Fruit fly (Drosophila melanogaster): Measurements from ENCODE around the gene Faf2.

The Faf2 gene

dm6 chr2L:18732760-18733530, 24.5 kb upstream of the Faf2 start (continued):
- TF ChIP-seq Hr39 (GFP tag; optimal IDR thresholded peaks at IDR 0.05) (no peak), CG3032 (tag; optimal IDR thresholded peaks at IDR 0.05) (no peak), acj6 (GFP tag; optimal IDR thresholded peaks at IDR 0.05) (no peak), CG11762 (GFP tag; optimal IDR thresholded peaks at IDR 0.05; ENCODE audit: insufficient read depth) (no peak), CG31627 (GFP tag; optimal IDR thresholded peaks at IDR 0.05) (no peak), Hr4 (GFP tag; optimal IDR thresholded peaks at IDR 0.05) (no peak), svp (GFP tag) (peak; percentile 77), esn (GFP tag; optimal IDR thresholded peaks at IDR 0.05) (peak; percentile 12), CG3919 (GFP tag; optimal IDR thresholded peaks at IDR 0.05) (peak; percentile 42)

DNA sequence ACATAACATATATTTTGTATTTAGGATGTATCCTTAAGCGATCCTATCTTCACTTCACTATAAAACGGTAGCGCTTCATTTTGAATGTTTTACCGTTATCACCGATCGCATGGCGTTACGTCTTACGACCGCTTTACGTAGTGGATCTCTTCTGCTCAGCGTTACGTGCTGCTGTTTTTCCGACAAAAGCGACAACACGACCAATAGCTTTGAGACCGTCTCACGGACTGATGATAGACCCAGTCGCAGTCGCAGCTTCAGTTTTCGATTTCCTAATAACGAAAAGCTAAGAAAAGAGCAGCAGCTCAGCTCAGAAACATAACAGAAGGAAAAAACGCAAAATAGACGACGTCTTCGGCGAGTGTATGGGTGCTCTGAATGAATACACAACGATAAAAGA, 23.8 kb upstream of the Faf2 start, which contains the start of gene CG10348:
Gene CG10348 (minus strand): TSS at position 234 of the 400 bp plus-strand sequence.
- TF ChIP-seq CG8119 (GFP tag; IDR thresholded peaks at IDR 0.05) (no peak), CG6163 (GFP tag; IDR thresholded peaks at IDR 0.05) (no peak; the same call in 2 of the 3 replicates), CG8319 (GFP tag; optimal IDR thresholded peaks at IDR 0.05) (no peak), Ets96B (tag; optimal IDR thresholded peaks at IDR 0.05) (no peak), Eip93F (GFP tag; optimal IDR thresholded peaks at IDR 0.05) (no peak), CG31627 (GFP tag; optimal IDR thresholded peaks at IDR 0.05) (no peak), CG11762 (GFP tag; optimal IDR thresholded peaks at IDR 0.05; ENCODE audit: insufficient read depth) (no peak), CG6792 (GFP tag; optimal IDR thresholded peaks at IDR 0.05) (no peak), CG16779 (tag; optimal IDR thresholded peaks at IDR 0.05) (no peak), CG15336 (GFP tag; IDR thresholded peaks at IDR 0.05) (no peak), Ets21C (GFP tag; optimal IDR thresholded peaks at IDR 0.05) (no peak), CG11902 (GFP tag; optimal IDR thresholded peaks at IDR 0.05) (no peak), achi (GFP tag; optimal IDR thresholded peaks at IDR 0.05) (no peak), Hr38 (GFP tag; optimal IDR thresholded peaks at IDR 0.05) (no peak), Hr39 (GFP tag; optimal IDR thresholded peaks at IDR 0.05) (no peak), Eip75B (GFP tag; optimal IDR thresholded peaks at IDR 0.05) (no peak), Sox102F (GFP tag; optimal IDR thresholded peaks at IDR 0.05) (no peak), net (GFP tag; optimal IDR thresholded peaks at IDR 0.05) (no peak), Sox15 (GFP tag; optimal IDR thresholded peaks at IDR 0.05) (no peak)

- TF ChIP-seq CG8319 (GFP tag; optimal IDR thresholded peaks at IDR 0.05) = no peak
- TF ChIP-seq Hr4 (GFP tag; optimal IDR thresholded peaks at IDR 0.05) = peak; percentile 25
These were observed 19.5 kb upstream of the Faf2 start for dm6 chr2L:18727986-18728385.

DNA sequence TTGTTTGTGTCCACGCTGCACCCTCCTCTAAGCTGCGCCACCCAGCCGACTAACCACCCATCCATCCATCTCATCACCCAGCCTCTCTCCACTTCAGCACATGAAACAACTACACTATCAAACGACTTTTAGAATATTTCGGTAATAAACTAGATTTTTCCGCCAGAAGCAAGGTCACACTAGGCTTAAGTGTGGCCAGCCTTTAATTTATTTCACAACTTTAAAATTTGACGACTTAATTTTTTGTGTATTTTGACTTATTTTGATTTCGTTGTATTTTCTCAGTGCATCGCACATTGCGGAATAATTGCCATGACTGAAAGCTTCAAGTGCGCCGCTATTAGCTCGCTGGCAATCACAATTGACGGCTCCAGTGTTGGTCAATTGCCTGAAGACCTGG, 16.4 kb upstream of the Faf2 start:
- TF ChIP-seq CG15336 (GFP tag; IDR thresholded peaks at IDR 0.05) (peak; percentile 74), CG6163 (GFP tag; IDR thresholded peaks at IDR 0.05) (peak; percentile 76), CG3919 (GFP tag; optimal IDR thresholded peaks at IDR 0.05) (peak; percentile 22), CG10669 (GFP tag; optimal IDR thresholded peaks at IDR 0.05) (no peak), Eip78C (GFP tag) (peak; percentile 79), CG11294 (GFP tag; IDR thresholded peaks at IDR 0.05) (peak; percentile 16; the same call in 1 of the 2 replicates), pdm3 (GFP tag; optimal IDR thresholded peaks at IDR 0.05) (peak; percentile 20), CG6808 (GFP tag; optimal IDR thresholded peaks at IDR 0.05) (no peak), eg (GFP tag; IDR thresholded peaks at IDR 0.05) (peak; percentile 75; the same call in 2 of the 3 replicates), CG8119 (GFP tag; IDR thresholded peaks at IDR 0.05) (peak; percentile 74), CG4318 (GFP tag; optimal IDR thresholded peaks at IDR 0.05) (peak; percentile 61), achi (GFP tag; optimal IDR thresholded peaks at IDR 0.05) (peak; percentile 34), CG31627 (GFP tag; optimal IDR thresholded peaks at IDR 0.05) (no peak), CG32006 (GFP tag; optimal IDR thresholded peaks at IDR 0.05) (peak; percentile 70), CG11762 (GFP tag; optimal IDR thresholded peaks at IDR 0.05; ENCODE audit: insufficient read depth) (no peak), Hr4 (GFP tag; optimal IDR thresholded peaks at IDR 0.05) (peak; percentile 87), fd59A (GFP tag; optimal IDR thresholded peaks at IDR 0.05) (no peak), acj6 (GFP tag; optimal IDR thresholded peaks at IDR 0.05) (peak; percentile 0), CG6276 (GFP tag; optimal IDR thresholded peaks at IDR 0.05) (peak; percentile 50), CG34406 (GFP tag; optimal IDR thresholded peaks at IDR 0.05) (no peak), salr (GFP tag; optimal IDR thresholded peaks at IDR 0.05) (peak in 1 of 2 experiments; percentile 22), CG16779 (tag; optimal IDR thresholded peaks at IDR 0.05) (peak; percentile 19), fkh (GFP tag; optimal IDR thresholded peaks at IDR 0.05) (no peak), Ets96B (tag; optimal IDR thresholded peaks at IDR 0.05) (peak; percentile 10), net (GFP tag; optimal IDR thresholded peaks at IDR 0.05) (no peak), dac (GFP tag; optimal IDR thresholded peaks at IDR 0.05) (peak; percentile 59), OdsH (GFP tag; optimal IDR thresholded peaks at IDR 0.05) (peak; percentile 17), CG7368 (GFP tag; optimal IDR thresholded peaks at IDR 0.05) (no peak), Eip75B (GFP tag; optimal IDR thresholded peaks at IDR 0.05) (no peak), Gug (GFP tag; IDR thresholded peaks at IDR 0.05) (peak; percentile 61), CG8632 (GFP tag; optimal IDR thresholded peaks at IDR 0.05) (no peak)
